Worm (Caenorhabditis elegans): ENCODE results near the gene gldi-9.
A peak's percentile ranks its signal among the peaks of the same experiment; 100 is the strongest.

Gene gldi-9

ce11 chrIII:2768635-2769034, 12.5 kb upstream of the gldi-9 start, which contains the start of gene swsn-3 (continued):
- no peak; the same call in 1 of the 2 replicates for TF ChIP-seq ekl-4 (GFP tag; IDR thresholded peaks at IDR 0.05)
- TF ChIP-seq akir-1 (GFP tag; optimal IDR thresholded peaks at IDR 0.05) = no peak
- TF ChIP-seq nfyb-1 (GFP tag; IDR thresholded peaks at IDR 0.05) = peak; percentile 77
- no peak for TF ChIP-seq F57C9.4 (tag; optimal IDR thresholded peaks at IDR 0.05)
- peak; percentile 75 for TF ChIP-seq snpc-1.3 (tag; optimal IDR thresholded peaks at IDR 0.05; ENCODE audit: insufficient read depth)
- peak; percentile 62 for TF ChIP-seq him-1 (tag; optimal IDR thresholded peaks at IDR 0.05)
- TF ChIP-seq let-607 (tag; optimal IDR thresholded peaks at IDR 0.05) = peak in 1 of 2 experiments; percentile 44
- peak; percentile 52 for TF ChIP-seq ceh-27 (GFP tag; optimal IDR thresholded peaks at IDR 0.05)
- TF ChIP-seq ceh-40 (GFP tag; IDR thresholded peaks at IDR 0.05) = no peak
- no peak for TF ChIP-seq lag-1 (GFP tag; IDR thresholded peaks at IDR 0.05)
- TF ChIP-seq snpc-1.1 (tag; optimal IDR thresholded peaks at IDR 0.05; ENCODE audit: insufficient read depth) = peak; percentile 68
- 0 out of 2 replicates have a peak, but pooled peaks have one; percentile 39 for TF ChIP-seq ztf-25 (GFP tag; IDR thresholded peaks at IDR 0.05)
- TF ChIP-seq mcd-1 (GFP tag; IDR thresholded peaks at IDR 0.05) = peak; percentile 97
- no peak for TF ChIP-seq aptf-2 (GFP tag; conservative IDR thresholded peaks at IDR 0.05)
- no peak for TF ChIP-seq sdz-38 (tag; optimal IDR thresholded peaks at IDR 0.05)
- 0 out of 2 replicates have a peak, but pooled peaks have one; percentile 58 for TF ChIP-seq F37B4.10 (GFP tag; IDR thresholded peaks at IDR 0.05)
- no peak for TF ChIP-seq ztf-22 (GFP tag; optimal IDR thresholded peaks at IDR 0.05)
- no peak for TF ChIP-seq hrde-1 (tag; optimal IDR thresholded peaks at IDR 0.05; ENCODE audit: borderline replicate concordance)
- no peak for TF ChIP-seq ceh-58 (GFP tag; IDR thresholded peaks at IDR 0.05)
- peak; percentile 68 for TF ChIP-seq unc-130 (GFP tag; optimal IDR thresholded peaks at IDR 0.05)
- TF ChIP-seq F52B5.7 (tag; optimal IDR thresholded peaks at IDR 0.05) = peak; percentile 19
- TF ChIP-seq lin-35 (GFP tag; optimal IDR thresholded peaks at IDR 0.05) = peak in 1 of 3 experiments; percentile 89
- no peak; the same call in 1 of the 2 replicates for TF ChIP-seq attf-3 (GFP tag; conservative IDR thresholded peaks at IDR 0.05)
- peak; percentile 73 for TF ChIP-seq B0336.3 (GFP tag; IDR thresholded peaks at IDR 0.05)
- no peak for TF ChIP-seq ztf-6 (GFP tag; IDR thresholded peaks at IDR 0.05)
- 0 out of 2 replicates have a peak, but pooled peaks have one; percentile 14 for TF ChIP-seq egrh-3 (GFP tag; IDR thresholded peaks at IDR 0.05)
- TF ChIP-seq lsy-27 (tag; optimal IDR thresholded peaks at IDR 0.05; ENCODE audit: borderline replicate concordance, insufficient read depth) = peak; percentile 72
- no peak for TF ChIP-seq ztf-3 (GFP tag; optimal IDR thresholded peaks at IDR 0.05)
- TF ChIP-seq nfya-1 (tag; optimal IDR thresholded peaks at IDR 0.05; ENCODE audit: borderline replicate concordance, insufficient read depth) = no peak
- peak; percentile 69 for TF ChIP-seq Y53G8AR.9 (GFP tag; conservative IDR thresholded peaks at IDR 0.05)
- TF ChIP-seq F33H1.4 (GFP tag; IDR thresholded peaks at IDR 0.05) = peak; percentile 71
- TF ChIP-seq ztf-26 (tag; optimal IDR thresholded peaks at IDR 0.05) = peak; percentile 53
- no peak for TF ChIP-seq nhr-27 (tag; optimal IDR thresholded peaks at IDR 0.05)
- TF ChIP-seq F49E8.2 (tag; optimal IDR thresholded peaks at IDR 0.05; ENCODE audit: insufficient read depth) = peak; percentile 73
- TF ChIP-seq dpff-1 (tag; optimal IDR thresholded peaks at IDR 0.05) = no peak
- no peak for TF ChIP-seq bed-1 (GFP tag; IDR thresholded peaks at IDR 0.05)
- no peak for TF ChIP-seq ccch-3 (GFP tag; optimal IDR thresholded peaks at IDR 0.05)
- peak; percentile 82 for TF ChIP-seq ceh-100 (GFP tag; IDR thresholded peaks at IDR 0.05)
- TF ChIP-seq hsf-1 (GFP tag; IDR thresholded peaks at IDR 0.05) = no peak
- TF ChIP-seq K12H6.12 (tag; optimal IDR thresholded peaks at IDR 0.05) = peak; percentile 55
- TF ChIP-seq rcor-1 (GFP tag; IDR thresholded peaks at IDR 0.05) = peak; percentile 86
- TF ChIP-seq unc-62 (GFP tag; optimal IDR thresholded peaks at IDR 0.05) = no peak
- no peak for TF ChIP-seq egl-44 (GFP tag; IDR thresholded peaks at IDR 0.05)
- no peak for TF ChIP-seq cebp-1 (GFP tag; IDR thresholded peaks at IDR 0.05)
- TF ChIP-seq cebp-1 (tag; optimal IDR thresholded peaks at IDR 0.05) = peak; percentile 76
- peak; percentile 56 to 88 for TF ChIP-seq rec-8 (tag; optimal IDR thresholded peaks at IDR 0.05)
- TF ChIP-seq ets-4 (GFP tag; optimal IDR thresholded peaks at IDR 0.05) = no peak

Measured in whole organism, young adult.